Worm (Caenorhabditis elegans) whole organism, mixed stage, embryonic: ENCODE results near the gene snt-1.

ENCODE experiments used
- M03D4.4 ChIP-seq: sonication (generic microtip); optimal IDR thresholded peaks from 2 replicates; lab custom pipeline; 2017; ENCODE audit warnings: mild to moderate bottlenecking, missing genetic modification characterization, missing compliant biosample characterization
- bed-3 ChIP-seq: fragments of 200-800 bp; sonication (Bioruptor generic); optimal IDR thresholded peaks from 3 replicates; lab custom pipeline; 2018; ENCODE audit warnings: mild to moderate bottlenecking, missing genetic modification characterization, moderate library complexity, missing compliant biosample characterization
- ceh-39 ChIP-seq: fragments of 150-350 bp; optimal IDR thresholded peaks from 2 replicates; lab custom pipeline; 2014; ENCODE audit warnings: missing biosample characterization, missing genetic modification characterization
- ceh-43 ChIP-seq: fragments of 200-800 bp; sonication (Bioruptor generic); optimal IDR thresholded peaks from 2 replicates; lab custom pipeline; 2018; ENCODE audit warnings: mild to moderate bottlenecking, missing genetic modification characterization, moderate library complexity, missing compliant biosample characterization
- ceh-83 ChIP-seq: fragments of 200-800 bp; sonication (Bioruptor generic); optimal IDR thresholded peaks from 2 replicates; lab custom pipeline; 2018; ENCODE audit warnings: mild to moderate bottlenecking, missing genetic modification characterization, missing compliant biosample characterization
- ces-1 ChIP-seq: fragments of 150-350 bp; optimal IDR thresholded peaks from 2 replicates; lab custom pipeline; 2014; ENCODE audit warnings: missing biosample characterization, missing genetic modification reagents, missing genetic modification characterization
- cnd-1 ChIP-seq: fragments of 200-800 bp; sonication (Bioruptor generic); optimal IDR thresholded peaks from 2 replicates; lab custom pipeline; 2018; ENCODE audit warnings: mild to moderate bottlenecking, missing genetic modification characterization, missing compliant biosample characterization
- drap-1 ChIP-seq: fragments of 200-800 bp; sonication (Bioruptor generic); optimal IDR thresholded peaks from 3 replicates; lab custom pipeline; 2018; ENCODE audit warnings: mild to moderate bottlenecking, missing genetic modification characterization, missing compliant biosample characterization
- elt-1 ChIP-seq: sonication (generic microtip); optimal IDR thresholded peaks from 2 replicates; lab custom pipeline; 2017; ENCODE audit warnings: missing genetic modification characterization, mild to moderate bottlenecking, missing compliant biosample characterization, antibody characterized with exemption, moderate library complexity, borderline replicate concordance; ENCODE audit not compliant: insufficient read depth
- elt-3 ChIP-seq: fragments of 150-350 bp; optimal IDR thresholded peaks from 2 replicates; lab custom pipeline; 2014; ENCODE audit warnings: missing biosample characterization, missing genetic modification characterization
- flh-1 ChIP-seq: fragments of 200-800 bp; sonication (Bioruptor generic); optimal IDR thresholded peaks from 2 replicates; lab custom pipeline; 2018; ENCODE audit warnings: mild to moderate bottlenecking, missing genetic modification characterization, moderate library complexity, missing compliant biosample characterization
- ham-2 ChIP-seq: fragments of 200-800 bp; sonication (Bioruptor generic); optimal IDR thresholded peaks from 2 replicates; lab custom pipeline; 2018; ENCODE audit warnings: mild to moderate bottlenecking, missing genetic modification characterization, missing compliant biosample characterization
- hlh-1 ChIP-seq: fragments of 150-350 bp; optimal IDR thresholded peaks from 2 replicates; lab custom pipeline; 2014; ENCODE audit warnings: missing biosample characterization, missing genetic modification reagents, missing genetic modification characterization
- lin-13 ChIP-seq: fragments of 150-350 bp; optimal IDR thresholded peaks from 2 replicates; lab custom pipeline; 2014; ENCODE audit warnings: missing biosample characterization, missing genetic modification characterization
- lin-32 ChIP-seq: fragments of 200-800 bp; sonication (Bioruptor generic); optimal IDR thresholded peaks from 2 replicates; lab custom pipeline; 2018; ENCODE audit warnings: mild to moderate bottlenecking, missing genetic modification characterization, missing compliant biosample characterization
- lsy-2 ChIP-seq: fragments of 150-350 bp; optimal IDR thresholded peaks from 2 replicates; lab custom pipeline; 2014; ENCODE audit warnings: missing biosample characterization, missing genetic modification characterization
- mep-1 ChIP-seq: fragments of 150-350 bp; optimal IDR thresholded peaks from 2 replicates; lab custom pipeline; 2017; ENCODE audit warnings: missing biosample characterization, missing genetic modification reagents, missing genetic modification characterization, inconsistent platforms
- mls-2 ChIP-seq: sonication (generic microtip); optimal IDR thresholded peaks from 2 replicates; lab custom pipeline; 2016; ENCODE audit warnings: mild to moderate bottlenecking, missing genetic modification characterization, moderate library complexity, missing compliant biosample characterization
- nhr-2 ChIP-seq: fragments of 150-350 bp; optimal IDR thresholded peaks from 2 replicates; lab custom pipeline; 2014; ENCODE audit warnings: missing biosample characterization, missing genetic modification characterization
- nhr-237 ChIP-seq: fragments of 150-350 bp; optimal IDR thresholded peaks from 2 replicates; lab custom pipeline; 2014; ENCODE audit warnings: missing biosample characterization, missing genetic modification characterization
- nhr-28 ChIP-seq: fragments of 150-350 bp; optimal IDR thresholded peaks from 2 replicates; lab custom pipeline; 2014; ENCODE audit warnings: missing biosample characterization, missing genetic modification characterization
- nhr-76 ChIP-seq: sonication (generic microtip); optimal IDR thresholded peaks from 2 replicates; lab custom pipeline; 2017; ENCODE audit warnings: missing biosample characterization, missing genetic modification characterization
- pha-4 ChIP-seq: fragments of 150-350 bp; optimal IDR thresholded peaks from 2 replicates; lab custom pipeline; 2018; ENCODE audit warnings: missing biosample characterization, missing genetic modification reagents, missing genetic modification characterization
- sem-2 ChIP-seq: fragments of 200-800 bp; sonication (Bioruptor generic); optimal IDR thresholded peaks from 2 replicates; lab custom pipeline; 2018; ENCODE audit warnings: mild to moderate bottlenecking, missing genetic modification characterization, missing compliant biosample characterization
- sptf-1 ChIP-seq: sonication (generic microtip); optimal IDR thresholded peaks from 2 replicates; lab custom pipeline; 2017; ENCODE audit warnings: mild to moderate bottlenecking, missing genetic modification characterization, moderate library complexity, missing compliant biosample characterization
- tbx-8 ChIP-seq: fragments of 200-800 bp; sonication (Bioruptor generic); optimal IDR thresholded peaks from 2 replicates; lab custom pipeline; 2018; ENCODE audit warnings: mild to moderate bottlenecking, missing genetic modification characterization, moderate library complexity, missing compliant biosample characterization
- unc-120 ChIP-seq: sonication (generic microtip); optimal IDR thresholded peaks from 2 replicates; lab custom pipeline; 2017; ENCODE audit warnings: missing genetic modification characterization, missing compliant biosample characterization; ENCODE audit not compliant: poor library complexity, severe bottlenecking
- unc-39 ChIP-seq: fragments of 150-350 bp; optimal IDR thresholded peaks from 2 replicates; lab custom pipeline; 2014; ENCODE audit warnings: missing biosample characterization, missing genetic modification characterization
- unc-62 ChIP-seq: fragments of 150-350 bp; optimal IDR thresholded peaks from 2 replicates; lab custom pipeline; 2014; ENCODE audit warnings: missing biosample characterization, missing genetic modification reagents, missing genetic modification characterization
- ztf-11 ChIP-seq: fragments of 150-350 bp; optimal IDR thresholded peaks from 2 replicates; lab custom pipeline; 2014; ENCODE audit warnings: missing biosample characterization, missing genetic modification characterization

Gene snt-1

DNA sequence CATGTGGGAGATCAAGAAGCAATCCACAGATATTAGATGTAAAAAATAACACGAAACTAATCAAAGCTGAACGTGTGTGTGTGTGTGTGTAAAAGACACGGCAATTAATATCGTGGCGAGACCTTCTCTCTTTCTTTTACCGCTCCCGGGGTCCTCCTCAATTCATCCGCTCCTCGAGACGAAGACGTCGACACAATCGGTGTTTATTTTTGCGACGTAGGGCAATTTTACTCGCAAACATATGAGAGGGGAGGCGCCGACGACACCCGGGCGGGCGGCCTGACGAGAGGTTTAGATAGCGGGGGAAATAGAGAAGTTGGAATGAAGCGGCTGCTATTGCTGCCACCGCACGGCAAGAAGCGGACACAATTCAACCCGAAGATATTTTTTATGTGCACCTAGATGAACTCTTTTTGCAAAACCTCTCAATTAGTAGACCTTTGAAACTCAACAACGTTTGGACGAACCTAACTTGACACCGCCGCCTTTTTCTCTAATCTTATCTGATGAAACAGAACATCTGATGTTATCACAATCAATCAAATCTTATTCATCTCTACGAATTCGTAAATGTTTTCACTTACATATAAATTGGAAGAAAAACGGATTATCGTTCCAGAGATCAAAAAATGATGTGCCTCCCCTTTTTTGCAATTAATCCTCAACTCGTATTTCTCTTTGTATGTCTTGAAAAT is 22.1 kb downstream of the snt-1 start:
- TF ChIP-seq unc-62 (GFP tag; lab: Kevin White, UChicago) (peak; percentile 30), elt-1 (tag; lab: Kevin White, UChicago) (peak; percentile 90), unc-120 (tag; lab: Kevin White, UChicago) (peak; percentile 28), nhr-237 (no peak), ceh-43 (GFP tag; lab: Kevin White, UChicago) (no peak), hlh-1 (peak; percentile 60), ham-2 (GFP tag; lab: Kevin White, UChicago) (peak; percentile 86), cnd-1 (no peak), nhr-76 (no peak), mep-1 (tag; lab: Kevin White, UChicago) (peak; percentile 2)

DNA sequence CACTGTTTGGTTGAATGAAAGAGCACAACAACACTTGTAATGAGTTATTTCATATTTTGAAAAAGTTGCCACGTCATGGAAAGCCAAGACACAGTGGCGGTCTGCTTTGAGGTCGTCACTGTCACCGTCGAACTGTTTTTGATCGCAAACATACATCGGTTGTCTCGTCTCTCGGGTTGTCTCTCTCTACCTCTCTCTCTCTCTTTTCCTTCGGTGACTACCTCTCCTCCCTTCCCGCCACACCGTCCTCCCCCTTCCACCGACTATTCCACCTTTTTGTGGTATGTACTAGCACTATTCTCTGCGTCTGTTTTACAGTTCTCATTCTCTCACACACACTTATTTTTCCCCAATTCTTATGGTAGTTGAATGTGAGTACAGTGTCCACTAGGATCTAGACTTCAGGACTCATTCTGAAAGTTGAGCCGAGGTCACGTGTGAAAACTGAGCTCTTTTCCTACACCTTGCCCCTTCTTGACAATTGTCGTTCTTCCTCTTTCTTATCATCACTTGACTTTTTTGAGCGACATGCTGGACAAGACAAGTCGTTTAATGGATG is 23.1 kb downstream of the snt-1 start:
- TF ChIP-seq flh-1 (GFP tag; lab: Kevin White, UChicago) (no peak), elt-3 (tag; lab: Kevin White, UChicago) (no peak), sem-2 (GFP tag; lab: Kevin White, UChicago) (no peak), drap-1 (GFP tag; lab: Kevin White, UChicago) (peak; percentile 38), pha-4 (no peak), unc-120 (tag; lab: Kevin White, UChicago) (no peak), lin-13 (tag; lab: Kevin White, UChicago) (no peak), unc-39 (no peak), lin-32 (GFP tag; lab: Kevin White, UChicago) (no peak), mls-2 (tag; lab: Kevin White, UChicago) (peak; percentile 35), M03D4.4 (tag; lab: Kevin White, UChicago) (no peak), nhr-76 (no peak), nhr-2 (tag; lab: Kevin White, UChicago) (no peak), cnd-1 (peak; percentile 12), bed-3 (GFP tag; lab: Kevin White, UChicago) (no peak), hlh-1 (no peak), tbx-8 (no peak), ztf-11 (no peak)

DNA sequence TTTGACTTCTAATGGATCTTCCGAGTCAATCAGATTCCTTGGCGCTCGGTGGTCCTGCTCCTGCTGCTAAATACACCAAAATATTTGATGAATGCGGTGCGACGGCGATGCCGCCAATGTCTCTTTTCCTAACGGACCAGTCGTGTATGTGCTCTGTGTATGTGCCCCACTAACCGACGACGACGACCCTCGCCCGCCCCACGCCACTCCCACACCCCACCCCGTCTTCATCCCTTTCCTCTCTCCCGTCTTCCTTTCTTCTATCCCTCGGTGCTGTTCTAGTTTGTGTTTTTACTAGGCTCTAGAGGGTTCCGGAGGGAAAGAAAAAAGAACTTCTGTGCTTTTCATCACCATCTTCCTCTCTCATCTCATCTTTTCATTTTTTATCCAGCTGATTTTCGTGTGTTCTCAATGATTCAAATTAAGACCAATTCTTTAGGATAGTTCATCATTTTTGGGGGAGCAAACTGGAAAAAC is 23.9 kb downstream of the snt-1 start, which contains the start of gene egl-27:
Gene egl-27, plus strand, starts transcription at position 427 of the 477 bp plus-strand sequence.
- TF ChIP-seq sptf-1 (tag; lab: Kevin White, UChicago) (peak; percentile 12), flh-1 (GFP tag; lab: Kevin White, UChicago) (no peak), lin-32 (GFP tag; lab: Kevin White, UChicago) (no peak), ces-1 (peak; percentile 5), cnd-1 (no peak)

DNA sequence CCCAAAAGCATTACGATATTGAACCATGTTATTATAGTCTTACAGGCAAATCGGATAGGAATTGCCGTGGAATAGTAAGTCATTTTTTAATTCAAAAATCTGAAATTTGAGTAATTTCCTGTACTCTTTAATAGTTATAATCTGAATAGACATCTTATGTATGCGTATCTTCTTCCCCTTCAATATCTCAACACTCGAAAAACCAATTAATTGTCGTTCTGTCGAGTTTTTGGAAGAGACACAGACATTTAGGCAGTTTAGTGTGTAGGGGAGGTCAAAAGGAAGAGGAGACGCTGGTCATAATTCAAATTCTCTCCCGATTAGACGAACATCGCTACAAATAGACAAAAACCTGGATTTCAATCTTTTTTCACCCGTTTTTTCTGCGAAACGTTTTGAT is 24.7 kb downstream of the snt-1 start:
- TF ChIP-seq unc-120 (tag; lab: Kevin White, UChicago) = no peak
- TF ChIP-seq ceh-39 (tag; lab: Kevin White, UChicago) = peak; percentile 24
- TF ChIP-seq ces-1 = peak; percentile 97
- TF ChIP-seq flh-1 (GFP tag; lab: Kevin White, UChicago) = no peak
- TF ChIP-seq unc-62 (GFP tag; lab: Kevin White, UChicago) = peak; percentile 91
- TF ChIP-seq ceh-83 (GFP tag; lab: Kevin White, UChicago) = peak; percentile 35
- TF ChIP-seq nhr-2 (tag; lab: Kevin White, UChicago) = peak; percentile 40

DNA sequence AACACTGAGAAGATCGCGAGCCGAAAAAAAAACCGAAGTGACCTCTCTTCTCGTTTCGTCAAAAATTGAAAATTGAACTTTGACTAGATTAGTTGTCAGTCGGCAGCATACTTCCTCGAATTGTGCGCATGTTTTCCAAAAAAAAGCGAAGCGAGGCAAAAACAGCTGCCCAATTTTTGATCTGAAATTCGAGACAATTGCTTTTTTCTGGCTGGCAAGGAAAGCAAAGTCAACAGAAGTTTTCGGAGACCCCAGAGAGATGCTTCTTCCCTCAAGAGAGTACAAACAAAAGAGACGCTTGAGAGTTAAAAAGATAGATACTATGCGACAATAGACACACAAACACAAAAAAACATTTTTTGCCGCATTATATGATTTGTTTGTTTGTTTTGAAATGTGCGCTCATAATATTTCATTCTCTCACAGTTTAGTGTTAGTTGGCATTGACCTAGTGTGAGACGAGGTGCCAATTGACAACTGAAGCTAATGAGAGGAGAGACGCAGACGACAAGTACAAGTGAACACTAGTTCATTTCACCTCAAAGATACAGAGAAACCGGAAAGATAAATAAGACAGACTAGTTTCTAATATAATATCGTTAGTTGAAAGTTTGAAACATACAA is 25.3 kb downstream of the snt-1 start:
- peak; percentile 27 for TF ChIP-seq pha-4
- TF ChIP-seq unc-62 (GFP tag; lab: Kevin White, UChicago) = peak; percentile 55
- TF ChIP-seq hlh-1 = peak; percentile 33
- TF ChIP-seq nhr-28 (tag; lab: Kevin White, UChicago) = no peak
- TF ChIP-seq ces-1 = peak; percentile 43
- peak; percentile 9 for TF ChIP-seq lsy-2 (tag; lab: Kevin White, UChicago)
